Worm (Caenorhabditis elegans): ENCODE data around the gene K08E5.1.

- TF ChIP-seq F44E2.7 (GFP tag; IDR thresholded peaks at IDR 0.05) (no peak), ctbp-1 (GFP tag; IDR thresholded peaks at IDR 0.05) (no peak), mdt-29 (GFP tag; IDR thresholded peaks at IDR 0.05) (no peak)
Observed at ce11 chrIII:10140732-10141131, 5.9 kb downstream of the K08E5.1 start, which contains the start of gene K08E5.6.
